Worm (Caenorhabditis elegans): ENCODE data around the gene str-92.

DNA sequence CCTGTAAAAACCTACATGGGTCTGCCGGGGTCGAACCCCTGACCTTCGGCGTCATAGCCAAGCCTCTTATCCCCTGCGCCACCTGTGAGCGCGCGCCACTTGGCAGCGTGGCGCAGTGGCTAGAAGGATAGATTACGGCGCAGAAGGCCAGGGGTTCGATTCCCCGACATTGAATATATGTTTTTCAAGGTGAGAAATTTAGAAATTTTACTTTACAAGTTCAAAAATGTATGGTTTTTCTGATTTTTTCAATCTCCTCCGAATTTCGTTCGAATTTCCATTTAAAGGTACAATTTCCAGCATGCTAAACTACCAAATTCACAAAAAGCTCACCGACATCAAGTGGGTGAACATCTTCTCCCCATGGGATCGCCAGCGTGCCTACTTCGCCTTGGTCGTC, 16.4 kb downstream of the str-92 start, which contains the start of gene dgat-2:
- TF ChIP-seq nhr-11 (tag; optimal IDR thresholded peaks at IDR 0.05) (no peak), lin-39 (tag; optimal IDR thresholded peaks at IDR 0.05) (no peak), skn-1 (tag; optimal IDR thresholded peaks at IDR 0.05) (no peak), nhr-28 (tag; optimal IDR thresholded peaks at IDR 0.05) (no peak), mdl-1 (tag; optimal IDR thresholded peaks at IDR 0.05) (no peak), egl-13 (tag; optimal IDR thresholded peaks at IDR 0.05) (no peak), lin-13 (GFP tag; optimal IDR thresholded peaks at IDR 0.05) (no peak), elt-3 (tag; optimal IDR thresholded peaks at IDR 0.05) (no peak)
